Worm (Caenorhabditis elegans) whole organism, early embryonic: ENCODE data around the gene F17C8.6.

Experiments
- ama-1 ChIP-seq: fragments of 150-350 bp; optimal IDR thresholded peaks from 2 replicates; lab custom pipeline; 2014
- ets-7 ChIP-seq: sonication (generic microtip); optimal IDR thresholded peaks from 2 replicates; lab custom pipeline; 2016; ENCODE audit warnings: missing genotype, missing genetic modification characterization, missing compliant biosample characterization
- hmg-4 ChIP-seq: fragments of 200-800 bp; sonication (Bioruptor generic); optimal IDR thresholded peaks from 2 replicates; lab custom pipeline; 2018; ENCODE audit warnings: mild to moderate bottlenecking, missing genetic modification characterization, missing compliant biosample characterization
- pes-1 ChIP-seq: fragments of 200-800 bp; sonication (Bioruptor generic); IDR thresholded peaks from 2 replicates; pipeline ENCODE4 v1.3.6; 2022; ENCODE audit warnings: missing genetic modification reagents, missing genetic modification characterization, missing compliant biosample characterization

- no peak for TF ChIP-seq ama-1 (lab: Kevin White, UChicago)
- TF ChIP-seq hmg-4 (GFP tag; lab: Kevin White, UChicago): no peak
- TF ChIP-seq ets-7 (tag; lab: Kevin White, UChicago): no peak
- no peak for TF ChIP-seq pes-1
These were observed 11.8 kb downstream of the F17C8.6 start, which contains the start of gene F17C8.9 for ce11 chrIII:4734056-4734455.
